Fruit fly (Drosophila melanogaster) whole organism, adult: ENCODE data around the gene Pten.

ENCODE experiments used
- cic ChIP-seq: fragments of 200-800 bp; sonication (Bioruptor generic); optimal IDR thresholded peaks from 2 replicates; lab custom pipeline; 2017; ENCODE audit warnings: missing biosample characterization, mild to moderate bottlenecking, missing genetic modification characterization, moderate library complexity
- toe ChIP-seq: fragments of 200-800 bp; sonication (Bioruptor generic); optimal IDR thresholded peaks from 2 replicates; lab custom pipeline; 2016; ENCODE audit warnings: missing biosample characterization, missing genetic modification characterization

dm6 chr2L:10265129-10265528 lies 4.3 kb upstream of the Pten start, which contains the start of gene Mob3:
- TF ChIP-seq toe: no peak
- no peak for TF ChIP-seq cic (GFP tag; lab: Kevin White, UChicago)
